Fruit fly (Drosophila melanogaster) whole organism, embryonic: ENCODE results near the gene CG15418.

Experiments
- B-H2 ChIP-seq: fragments of 200-800 bp; sonication (Bioruptor generic); optimal IDR thresholded peaks from 2 replicates; lab custom pipeline; 2018; ENCODE audit warnings: missing biosample characterization, mild to moderate bottlenecking, missing genetic modification characterization
- Bgb ChIP-seq: fragments of 200-800 bp; sonication (Bioruptor generic); IDR thresholded peaks from 2 replicates; pipeline ENCODE4 v1.3.6; 2022; ENCODE audit warnings: missing biosample characterization, missing genetic modification characterization; ENCODE audit not compliant: partially characterized antibody
- BtbVII ChIP-seq: fragments of 200-800 bp; sonication (Bioruptor generic); optimal IDR thresholded peaks from 3 replicates; lab custom pipeline; 2017; ENCODE audit warnings: missing biosample characterization, mild to moderate bottlenecking, missing genetic modification characterization
- CG10321 ChIP-seq: fragments of 200-800 bp; sonication (Bioruptor generic); IDR thresholded peaks from 2 replicates; pipeline ENCODE4 v1.3.6; 2022; ENCODE audit warnings: missing biosample characterization, missing genetic modification characterization
- CG10366 ChIP-seq: fragments of 200-800 bp; sonication (Bioruptor generic); IDR thresholded peaks from 2 replicates; pipeline ENCODE4 v1.3.6; 2022; ENCODE audit warnings: missing biosample characterization, missing genetic modification characterization
- CG11695 ChIP-seq: fragments of 200-800 bp; sonication (Bioruptor generic); IDR thresholded peaks from 3 replicates; pipeline ENCODE4 v1.3.6; 2022; ENCODE audit warnings: missing biosample characterization, missing genetic modification characterization
- CG12155 ChIP-seq: fragments of 200-800 bp; sonication (Bioruptor generic); optimal IDR thresholded peaks from 3 replicates; lab custom pipeline; 2016; ENCODE audit warnings: missing biosample characterization, missing genetic modification characterization
- CG12769 ChIP-seq: fragments of 200-800 bp; sonication (Bioruptor generic); optimal IDR thresholded peaks from 2 replicates; lab custom pipeline; 2019; ENCODE audit warnings: missing biosample characterization, mild to moderate bottlenecking, missing genetic modification characterization, moderate library complexity
- CG13624 ChIP-seq: fragments of 200-800 bp; sonication (Bioruptor generic); optimal IDR thresholded peaks from 2 replicates; lab custom pipeline; 2016; ENCODE audit warnings: missing biosample characterization, missing genetic modification characterization
- CG15073 ChIP-seq: fragments of 200-800 bp; sonication (Bioruptor generic); optimal IDR thresholded peaks from 2 replicates; lab custom pipeline; 2016; ENCODE audit warnings: missing biosample characterization, missing genetic modification characterization
- CG15696 ChIP-seq: fragments of 200-800 bp; sonication (Bioruptor generic); optimal IDR thresholded peaks from 2 replicates; lab custom pipeline; 2019; ENCODE audit warnings: missing biosample characterization, mild to moderate bottlenecking, missing genetic modification characterization, moderate library complexity
- CG17186 ChIP-seq: fragments of 200-800 bp; sonication (Bioruptor generic); optimal IDR thresholded peaks from 3 replicates; lab custom pipeline; 2017; ENCODE audit warnings: missing biosample characterization, missing genetic modification reagents, missing genetic modification characterization
- CG17361 ChIP-seq: fragments of 200-800 bp; sonication (Bioruptor generic); IDR thresholded peaks from 3 replicates; pipeline ENCODE4 v1.3.6; 2022; ENCODE audit warnings: missing biosample characterization, missing genetic modification characterization
- CG1792 ChIP-seq: fragments of 200-800 bp; sonication (Bioruptor generic); optimal IDR thresholded peaks from 2 replicates; lab custom pipeline; 2016; ENCODE audit warnings: missing biosample characterization, missing genetic modification characterization
- CG18599 ChIP-seq: fragments of 200-800 bp; sonication (Bioruptor generic); optimal IDR thresholded peaks from 3 replicates; lab custom pipeline; 2017; ENCODE audit warnings: missing biosample characterization, missing genetic modification characterization, mild to moderate bottlenecking, moderate library complexity, missing genetic modification reagents
- CG2129 ChIP-seq: fragments of 200-800 bp; sonication (Bioruptor generic); IDR thresholded peaks from 2 replicates; pipeline ENCODE4 v1.3.6; 2022; ENCODE audit warnings: missing biosample characterization, missing genetic modification characterization; ENCODE audit not compliant: partially characterized antibody
- CG30431 ChIP-seq: fragments of 200-800 bp; sonication (Bioruptor generic); optimal IDR thresholded peaks from 2 replicates; lab custom pipeline; 2017; ENCODE audit warnings: missing biosample characterization, missing genetic modification characterization
- CG31441 ChIP-seq: fragments of 200-800 bp; sonication (Bioruptor generic); IDR thresholded peaks from 2 replicates; pipeline ENCODE4 v1.3.6; 2022; ENCODE audit warnings: missing biosample characterization, missing genetic modification characterization
- CG4730 ChIP-seq: fragments of 200-800 bp; sonication (Bioruptor generic); IDR thresholded peaks from 2 replicates; pipeline ENCODE4 v1.3.6; 2022; ENCODE audit warnings: missing biosample characterization, missing genetic modification characterization
- CG6254 ChIP-seq: fragments of 200-800 bp; sonication (Bioruptor generic); optimal IDR thresholded peaks from 3 replicates; lab custom pipeline; 2017; ENCODE audit warnings: mild to moderate bottlenecking, missing biosample characterization, missing genetic modification reagents, missing genetic modification characterization
- CG7556 ChIP-seq: fragments of 200-800 bp; sonication (Bioruptor generic); optimal IDR thresholded peaks from 2 replicates; lab custom pipeline; 2017; ENCODE audit warnings: missing biosample characterization, mild to moderate bottlenecking, missing genetic modification characterization
- CG9215 ChIP-seq: fragments of 200-800 bp; sonication (Bioruptor generic); IDR thresholded peaks from 2 replicates; pipeline ENCODE4 v1.3.6; 2022; ENCODE audit warnings: missing biosample characterization, missing genetic modification characterization
- CG9437 ChIP-seq: fragments of 200-800 bp; sonication (Bioruptor generic); optimal IDR thresholded peaks from 2 replicates; lab custom pipeline; 2018; ENCODE audit warnings: missing biosample characterization, mild to moderate bottlenecking, missing genetic modification characterization
- CG9727 ChIP-seq: fragments of 200-800 bp; sonication (Bioruptor generic); optimal IDR thresholded peaks from 3 replicates; lab custom pipeline; 2017; ENCODE audit warnings: missing biosample characterization, mild to moderate bottlenecking, missing genetic modification characterization
- CkIIα-i1 ChIP-seq: fragments of 200-800 bp; sonication (Bioruptor generic); IDR thresholded peaks from 2 replicates; pipeline ENCODE4 v1.3.6; 2022; ENCODE audit warnings: missing biosample characterization, missing genetic modification characterization
- D19A ChIP-seq: fragments of 200-800 bp; optimal IDR thresholded peaks from 3 replicates; lab custom pipeline; 2019; ENCODE audit warnings: missing biosample characterization, mild to moderate bottlenecking, missing genetic modification characterization, moderate library complexity
- Deaf1 ChIP-seq: fragments of 200-800 bp; optimal IDR thresholded peaks from 3 replicates; lab custom pipeline; 2019; ENCODE audit warnings: missing biosample characterization, mild to moderate bottlenecking, missing genetic modification characterization, moderate library complexity
- Doc3 ChIP-seq: fragments of 200-800 bp; sonication (Bioruptor generic); IDR thresholded peaks from 3 replicates; pipeline ENCODE4 v1.3.6; 2022; ENCODE audit warnings: missing biosample characterization, missing genetic modification characterization; ENCODE audit not compliant: partially characterized antibody
- Hmr ChIP-seq: fragments of 200-800 bp; sonication (Bioruptor generic); optimal IDR thresholded peaks from 3 replicates; lab custom pipeline; 2017; ENCODE audit warnings: mild to moderate bottlenecking, missing biosample characterization, missing genetic modification reagents, missing genetic modification characterization
- Hr51 ChIP-seq, 2 experiments: fragments of 200-800 bp; sonication (Bioruptor generic); optimal IDR thresholded peaks; 2 replicates in 1 of 2; 3 replicates in 1 of 2; lab custom pipeline; 2016 to 2018; ENCODE audit warnings: missing biosample characterization in 2 of 2, missing genetic modification characterization in 2 of 2, mild to moderate bottlenecking in 1 of 2, moderate library complexity in 1 of 2
- Hsf ChIP-seq: fragments of 200-800 bp; sonication (Bioruptor generic); optimal IDR thresholded peaks from 3 replicates; lab custom pipeline; 2016; ENCODE audit warnings: missing biosample characterization, missing genetic modification characterization
- Jarid2 ChIP-seq: fragments of 200-800 bp; sonication (Bioruptor generic); optimal IDR thresholded peaks from 3 replicates; lab custom pipeline; 2017; ENCODE audit warnings: mild to moderate bottlenecking, missing biosample characterization, missing genetic modification reagents, missing genetic modification characterization
- Kr ChIP-seq: fragments of 200-800 bp; sonication (Bioruptor generic); optimal IDR thresholded peaks from 2 replicates; lab custom pipeline; 2017; ENCODE audit warnings: missing biosample characterization, mild to moderate bottlenecking, missing genetic modification characterization
- Mes4 ChIP-seq: fragments of 200-800 bp; sonication (Bioruptor generic); optimal IDR thresholded peaks from 2 replicates; lab custom pipeline; 2016; ENCODE audit warnings: missing biosample characterization, missing genetic modification characterization
- Ravus ChIP-seq: fragments of 200-800 bp; sonication (Bioruptor generic); IDR thresholded peaks from 2 replicates; pipeline ENCODE4 v1.3.6; 2022; ENCODE audit warnings: missing biosample characterization, missing genetic modification characterization
- Rx ChIP-seq: fragments of 200-800 bp; sonication (Bioruptor generic); IDR thresholded peaks from 2 replicates; pipeline ENCODE4 v1.3.6; 2022; ENCODE audit warnings: missing biosample characterization, missing genetic modification characterization
- crol ChIP-seq: fragments of 200-800 bp; sonication (Bioruptor generic); IDR thresholded peaks from 2 replicates; pipeline ENCODE4 v1.3.6; 2022; ENCODE audit warnings: missing biosample characterization, missing genetic modification characterization
- cwo ChIP-seq: fragments of 200-800 bp; sonication (Bioruptor generic); optimal IDR thresholded peaks from 3 replicates; lab custom pipeline; 2017; ENCODE audit warnings: missing biosample characterization, missing genetic modification characterization, mild to moderate bottlenecking, moderate library complexity, missing genetic modification reagents
- dpn ChIP-seq, 2 experiments: fragments of 200-800 bp; sonication (Bioruptor generic); optimal IDR thresholded peaks; 3 replicates each; lab custom pipeline; 2016; ENCODE audit warnings: missing biosample characterization in 2 of 2, missing genetic modification characterization in 2 of 2
- jigr1 ChIP-seq: fragments of 200-800 bp; sonication (Bioruptor generic); IDR thresholded peaks from 3 replicates; pipeline ENCODE4 v1.3.6; 2022; ENCODE audit warnings: missing biosample characterization, missing genetic modification characterization
- lmd ChIP-seq: fragments of 200-800 bp; sonication (Bioruptor generic); IDR thresholded peaks from 2 replicates; pipeline ENCODE4 v1.3.6; 2022; ENCODE audit warnings: missing biosample characterization, missing genetic modification characterization
- mirr ChIP-seq: fragments of 200-800 bp; sonication (Bioruptor generic); optimal IDR thresholded peaks from 3 replicates; lab custom pipeline; 2018; ENCODE audit warnings: missing biosample characterization, mild to moderate bottlenecking, missing genetic modification characterization
- odd ChIP-seq: fragments of 200-800 bp; sonication (Bioruptor generic); optimal IDR thresholded peaks from 2 replicates; lab custom pipeline; 2017; ENCODE audit warnings: missing biosample characterization, mild to moderate bottlenecking, missing genetic modification characterization
- salm ChIP-seq: fragments of 200-800 bp; sonication (Bioruptor generic); optimal IDR thresholded peaks from 2 replicates; lab custom pipeline; 2018; ENCODE audit warnings: missing biosample characterization, mild to moderate bottlenecking, missing genetic modification characterization
- seq ChIP-seq: fragments of 200-800 bp; sonication (Bioruptor generic); IDR thresholded peaks from 2 replicates; pipeline ENCODE4 v1.3.6; 2022; ENCODE audit warnings: missing biosample characterization, missing genetic modification characterization
- sisA ChIP-seq: fragments of 200-800 bp; sonication (Bioruptor generic); IDR thresholded peaks from 2 replicates; pipeline ENCODE4 v1.3.6; 2022; ENCODE audit warnings: missing biosample characterization, missing genetic modification characterization
- so ChIP-seq: fragments of 200-800 bp; sonication (Bioruptor generic); IDR thresholded peaks from 3 replicates; pipeline ENCODE4 v1.3.6; 2022; ENCODE audit warnings: missing biosample characterization, missing genetic modification characterization
- sqz ChIP-seq: fragments of 200-800 bp; sonication (Bioruptor generic); optimal IDR thresholded peaks from 3 replicates; lab custom pipeline; 2018; ENCODE audit warnings: missing biosample characterization, mild to moderate bottlenecking, missing genetic modification characterization
- twi ChIP-seq: fragments of 200-800 bp; optimal IDR thresholded peaks from 2 replicates; lab custom pipeline; 2019; ENCODE audit warnings: missing biosample characterization, mild to moderate bottlenecking, missing genetic modification characterization, moderate library complexity

CG15418 gene

dm6 chr2L:3573172-3573755, 48.2 kb downstream of the CG15418 start (continued):
- TF ChIP-seq CG12155 (peak; percentile 23), CG30431 (GFP tag; lab: Kevin White, UChicago) (peak; percentile 60), jigr1 (GFP tag; lab: Robert Waterston, UW) (peak; percentile 64; the same call in 1 of the 3 replicates), CG13624 (GFP tag; lab: Kevin White, UChicago) (peak; percentile 4), Jarid2 (GFP tag; lab: Kevin White, UChicago) (no peak), CG18599 (GFP tag; lab: Kevin White, UChicago) (peak; percentile 59), CG17361 (GFP tag; lab: Robert Waterston, UW) (peak; percentile 74; the same call in 2 of the 3 replicates), BtbVII (GFP tag; lab: Kevin White, UChicago) (peak; percentile 13), CG10366 (GFP tag; lab: Robert Waterston, UW) (peak; percentile 63; the same call in 1 of the 2 replicates), CG9437 (GFP tag; lab: Kevin White, UChicago) (peak; percentile 12), CG2129 (GFP tag; lab: Robert Waterston, UW) (no peak), Rx (no peak), CkIIα-i1 (no peak; the same call in 1 of the 2 replicates), Doc3 (GFP tag; lab: Robert Waterston, UW) (no peak), CG7556 (GFP tag; lab: Kevin White, UChicago) (peak; percentile 27), CG12769 (tag; lab: Kevin White, UChicago) (peak; percentile 58), sisA (peak; percentile 70), CG17186 (no peak), Mes4 (GFP tag; lab: Kevin White, UChicago) (peak; percentile 36), seq (GFP tag; lab: Robert Waterston, UW) (peak; percentile 66), so (GFP tag; lab: Robert Waterston, UW) (peak; percentile 73; the same call in 1 of the 3 replicates), crol (GFP tag; lab: Robert Waterston, UW) (peak; percentile 99), CG9727 (GFP tag; lab: Kevin White, UChicago) (peak; percentile 31), CG15073 (no peak), lmd (GFP tag; lab: Robert Waterston, UW) (peak; percentile 75), twi (tag; lab: Kevin White, UChicago) (peak; percentile 13), Hmr (GFP tag; lab: Kevin White, UChicago) (peak; percentile 34), Kr (GFP tag; lab: Kevin White, UChicago) (no peak)

- TF ChIP-seq Hr51 (GFP tag; optimal IDR thresholded peaks at IDR 0.05; lab: Kevin White, UChicago) (no peak), CG31441 (GFP tag; lab: Robert Waterston, UW) (no peak), Ravus (GFP tag; lab: Robert Waterston, UW) (no peak), Bgb (GFP tag; lab: Robert Waterston, UW) (no peak), CG1792 (no peak), CG15696 (no peak), CG9215 (GFP tag; lab: Robert Waterston, UW) (no peak), sqz (GFP tag; lab: Kevin White, UChicago) (no peak), D19A (tag; lab: Kevin White, UChicago) (no peak), CG10321 (no peak), cwo (no peak), Deaf1 (tag; lab: Kevin White, UChicago) (no peak), mirr (GFP tag; lab: Kevin White, UChicago) (peak; percentile 33), CG6254 (GFP tag; lab: Kevin White, UChicago) (no peak), CG4730 (GFP tag; lab: Robert Waterston, UW) (no peak), salm (tag; lab: Kevin White, UChicago) (peak; percentile 16), Hsf (GFP tag; lab: Kevin White, UChicago) (no peak), B-H2 (GFP tag; lab: Kevin White, UChicago) (no peak), CG11695 (GFP tag; lab: Robert Waterston, UW) (no peak), dpn (GFP tag; optimal IDR thresholded peaks at IDR 0.05; lab: Kevin White, UChicago) (no peak), odd (GFP tag; lab: Kevin White, UChicago) (peak; percentile 3)
Measured at dm6 chr2L:3572529-3573171, 48.9 kb downstream of the CG15418 start.
